Fruit fly (Drosophila melanogaster): ENCODE data around the gene Tace.

DNA sequence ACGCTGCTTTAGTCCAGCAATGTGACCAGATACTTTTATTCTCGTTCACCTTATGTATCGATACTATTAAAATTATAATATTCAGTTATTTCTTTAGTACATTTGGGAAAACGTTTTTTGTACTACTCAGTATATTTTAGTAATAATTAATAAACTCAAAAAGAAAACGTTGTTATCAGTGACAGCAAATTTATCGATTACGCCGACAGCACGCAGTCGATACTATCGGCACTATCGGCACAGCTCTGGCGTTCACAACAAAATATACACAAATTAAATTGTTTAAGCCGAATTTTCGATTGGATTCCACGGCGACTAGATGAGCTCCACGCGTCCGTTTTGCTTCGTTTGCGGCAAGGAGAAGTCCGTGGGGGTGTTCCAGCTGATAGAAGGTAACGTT lies 39.2 kb downstream of the Tace start, which contains the start of the genes janA, Sry-alpha and Sry-beta:
- TF ChIP-seq CG8478 (optimal IDR thresholded peaks at IDR 0.05) (no peak), psq (optimal IDR thresholded peaks at IDR 0.05) (no peak), Dll (optimal IDR thresholded peaks at IDR 0.05) (no peak), EcR (GFP tag; optimal IDR thresholded peaks at IDR 0.05) (no peak)

Measured in whole organism.